Fruit fly (Drosophila melanogaster): Measurements from ENCODE around the gene wkd.

wkd gene

dm6 chr3R:11568873-11569450 lies 12.4 kb upstream of the wkd start, which contains the start of gene Mrp4 (continued):
- peak; percentile 12 for TF ChIP-seq gro (GFP tag; optimal IDR thresholded peaks at IDR 0.05)
- TF ChIP-seq inv (GFP tag; IDR thresholded peaks at IDR 0.05; ENCODE audit: partially characterized antibody): no peak
- TF ChIP-seq CG10565 (GFP tag; optimal IDR thresholded peaks at IDR 0.05): no peak
- no peak for TF ChIP-seq ems (GFP tag; optimal IDR thresholded peaks at IDR 0.05)
- no peak for TF ChIP-seq Lim3 (GFP tag; IDR thresholded peaks at IDR 0.05)
- peak; percentile 37 for TF ChIP-seq dm (GFP tag; optimal IDR thresholded peaks at IDR 0.05)
- TF ChIP-seq CG12769 (tag; optimal IDR thresholded peaks at IDR 0.05): peak; percentile 70
- no peak for TF ChIP-seq CG2889 (GFP tag; IDR thresholded peaks at IDR 0.05)
- peak; percentile 85 for TF ChIP-seq Deaf1 (tag; optimal IDR thresholded peaks at IDR 0.05)
- TF ChIP-seq CG17328 (GFP tag; IDR thresholded peaks at IDR 0.05): no peak
- no peak for TF ChIP-seq kay (GFP tag; optimal IDR thresholded peaks at IDR 0.05)
- TF ChIP-seq wek (GFP tag; optimal IDR thresholded peaks at IDR 0.05): peak; percentile 82
- peak; percentile 38 for TF ChIP-seq CG13424 (tag; optimal IDR thresholded peaks at IDR 0.05)
- TF ChIP-seq ac (GFP tag; optimal IDR thresholded peaks at IDR 0.05): no peak
- peak; percentile 78 for TF ChIP-seq CG34224 (GFP tag; IDR thresholded peaks at IDR 0.05; ENCODE audit: partially characterized antibody)
- peak; percentile 34; the same call in 1 of the 3 replicates for TF ChIP-seq CG11456 (GFP tag; IDR thresholded peaks at IDR 0.05)
- peak; percentile 55; the same call in 1 of the 2 replicates for TF ChIP-seq Taf1 (GFP tag; IDR thresholded peaks at IDR 0.05)
- no peak for TF ChIP-seq fru (optimal IDR thresholded peaks at IDR 0.05)
- TF ChIP-seq pb (GFP tag; optimal IDR thresholded peaks at IDR 0.05): peak; percentile 26
- peak; percentile 85 for TF ChIP-seq ci (GFP tag; IDR thresholded peaks at IDR 0.05)
- no peak for TF ChIP-seq CG10462 (GFP tag; optimal IDR thresholded peaks at IDR 0.05)
- TF ChIP-seq CG8089 (GFP tag; optimal IDR thresholded peaks at IDR 0.05): no peak
- no peak for TF ChIP-seq Sry-δ (GFP tag; optimal IDR thresholded peaks at IDR 0.05)
- no peak for TF ChIP-seq emc (GFP tag; optimal IDR thresholded peaks at IDR 0.05)
- TF ChIP-seq CG10209 (GFP tag; optimal IDR thresholded peaks at IDR 0.05): peak; percentile 13
- TF ChIP-seq caup (GFP tag; optimal IDR thresholded peaks at IDR 0.05; ENCODE audit: severe bottlenecking): peak; percentile 45
- no peak for TF ChIP-seq CG7963 (GFP tag; IDR thresholded peaks at IDR 0.05; ENCODE audit: partially characterized antibody)
- TF ChIP-seq schlank (tag; optimal IDR thresholded peaks at IDR 0.05): peak; percentile 28
- TF ChIP-seq CG12236 (GFP tag; optimal IDR thresholded peaks at IDR 0.05): peak; percentile 16
- no peak for TF ChIP-seq CG16815 (GFP tag; optimal IDR thresholded peaks at IDR 0.05)
- TF ChIP-seq CG6272 (GFP tag; IDR thresholded peaks at IDR 0.05): no peak
- peak; percentile 36 for TF ChIP-seq CG17912 (GFP tag; optimal IDR thresholded peaks at IDR 0.05)
- TF ChIP-seq E2f2 (GFP tag; IDR thresholded peaks at IDR 0.05): peak; percentile 31; the same call in 1 of the 2 replicates
- peak; percentile 74; the same call in 2 of the 3 replicates for TF ChIP-seq gce (GFP tag; IDR thresholded peaks at IDR 0.05)
- TF ChIP-seq Sry-β (GFP tag; optimal IDR thresholded peaks at IDR 0.05): no peak
- no peak for TF ChIP-seq ssp (GFP tag; IDR thresholded peaks at IDR 0.05)
- TF ChIP-seq slou (GFP tag; optimal IDR thresholded peaks at IDR 0.05): no peak
- no peak for TF ChIP-seq abd-A (tag; optimal IDR thresholded peaks at IDR 0.05)
- TF ChIP-seq bbx (GFP tag; IDR thresholded peaks at IDR 0.05; ENCODE audit: partially characterized antibody): peak; percentile 57
- TF ChIP-seq bab2 (GFP tag; optimal IDR thresholded peaks at IDR 0.05): no peak
- TF ChIP-seq sisA (GFP tag; IDR thresholded peaks at IDR 0.05): no peak
- peak; percentile 27 for TF ChIP-seq bigmax (GFP tag; optimal IDR thresholded peaks at IDR 0.05)
- peak; percentile 37 for TF ChIP-seq Dad (GFP tag; optimal IDR thresholded peaks at IDR 0.05)
- TF ChIP-seq CG10267 (tag; optimal IDR thresholded peaks at IDR 0.05): no peak
- peak; percentile 47 for TF ChIP-seq HmgZ (tag; optimal IDR thresholded peaks at IDR 0.05)
- no peak for TF ChIP-seq az2 (GFP tag; optimal IDR thresholded peaks at IDR 0.05)
- TF ChIP-seq CG1024 (GFP tag; IDR thresholded peaks at IDR 0.05): no peak
- TF ChIP-seq CG17568 (GFP tag; optimal IDR thresholded peaks at IDR 0.05): peak; percentile 93
- TF ChIP-seq exex (tag; optimal IDR thresholded peaks at IDR 0.05): peak; percentile 7
- TF ChIP-seq fd102C (GFP tag; optimal IDR thresholded peaks at IDR 0.05): no peak
- no peak for TF ChIP-seq YL-1 (GFP tag; optimal IDR thresholded peaks at IDR 0.05)

Measured in whole organism, embryonic.